Fruit fly (Drosophila melanogaster): ENCODE data around the gene Pdk1.

DNA sequence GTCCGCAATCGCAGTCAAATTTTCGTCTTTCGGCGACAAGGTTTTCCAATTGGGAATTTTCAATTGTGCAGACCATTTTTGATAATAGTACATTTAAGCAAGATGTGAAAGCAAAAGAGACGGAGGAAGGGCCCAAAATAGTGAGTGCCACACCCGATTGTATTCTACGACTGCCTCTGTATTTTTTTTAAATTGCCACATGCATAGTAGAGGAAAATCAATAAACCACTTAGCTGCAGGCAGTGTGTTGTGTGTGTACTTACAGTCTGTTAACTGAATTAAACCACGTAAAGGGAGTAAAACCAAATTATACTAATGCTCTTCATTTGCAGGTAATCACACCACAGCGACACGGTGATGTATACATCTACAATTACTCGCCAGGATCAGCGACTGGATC is 42.5 kb downstream of the Pdk1 start:
- TF ChIP-seq psq (GFP tag; optimal IDR thresholded peaks at IDR 0.05), result no peak
- TF ChIP-seq Dif (GFP tag; optimal IDR thresholded peaks at IDR 0.05; ENCODE audit: partially characterized antibody), result no peak

Data from whole organism, wandering third instar larva.